Worm (Caenorhabditis elegans) whole organism, L4 larva: ENCODE measurements around the gene cmk-1.

Experiments used
- F10B5.3 ChIP-seq: sonication (generic microtip); optimal IDR thresholded peaks from 2 replicates; lab custom pipeline; 2016; ENCODE audit warnings: mild to moderate bottlenecking, missing genetic modification characterization, missing compliant biosample characterization
- F26F4.8 ChIP-seq: fragments of 200-800 bp; sonication (Bioruptor generic); conservative IDR thresholded peaks from 2 replicates; pipeline ENCODE4 v1.3.6; 2022; ENCODE audit warnings: missing genetic modification characterization, missing compliant biosample characterization
- F44E2.7 ChIP-seq: fragments of 200-800 bp; sonication (Bioruptor generic); IDR thresholded peaks from 2 replicates; pipeline ENCODE4 v2.1.2; 2022; ENCODE audit warnings: missing genetic modification characterization, missing compliant biosample characterization
- R02D3.7 ChIP-seq: fragments of 150-350 bp; sonication (generic microtip); optimal IDR thresholded peaks from 3 replicates; lab custom pipeline; 2014; ENCODE audit warnings: missing biosample characterization, missing genetic modification characterization
- ZK546.5 ChIP-seq, 2 experiments: sonication (generic microtip); optimal IDR thresholded peaks; 2 replicates each; lab custom pipeline; 2017; ENCODE audit warnings: missing biosample characterization in 2 of 2, missing genetic modification characterization in 2 of 2
- aha-1 ChIP-seq: fragments of 150-350 bp; peaks from one replicate; lab custom pipeline; 2014; ENCODE audit warnings: missing biosample characterization, missing genetic modification characterization
- ceh-28 ChIP-seq: fragments of 150-350 bp; optimal IDR thresholded peaks from 2 replicates; lab custom pipeline; 2014; ENCODE audit warnings: missing biosample characterization, missing genetic modification reagents, missing genetic modification characterization
- ceh-62 ChIP-seq: sonication (generic microtip); optimal IDR thresholded peaks from 2 replicates; lab custom pipeline; 2017; ENCODE audit warnings: missing biosample characterization, missing genetic modification characterization
- ceh-82 ChIP-seq: sonication (generic microtip); optimal IDR thresholded peaks from 2 replicates; lab custom pipeline; 2017; ENCODE audit warnings: missing biosample characterization, missing genetic modification characterization
- ces-1 ChIP-seq: fragments of 150-350 bp; sonication (generic microtip); optimal IDR thresholded peaks from 4 replicates; lab custom pipeline; 2014; ENCODE audit warnings: missing biosample characterization, missing genetic modification reagents, missing genetic modification characterization
- daf-12 ChIP-seq: fragments of 150-350 bp; optimal IDR thresholded peaks from 2 replicates; lab custom pipeline; 2014; ENCODE audit warnings: missing biosample characterization, missing genetic modification reagents, missing genetic modification characterization
- daf-19 ChIP-seq: fragments of 200-800 bp; sonication (Bioruptor generic); conservative IDR thresholded peaks from 2 replicates; pipeline ENCODE4 v1.3.6; 2022; ENCODE audit warnings: missing genetic modification characterization, missing compliant biosample characterization
- daf-8 ChIP-seq: fragments of 200-800 bp; sonication (Bioruptor generic); IDR thresholded peaks from 2 replicates; pipeline ENCODE4 v1.3.6; 2022; ENCODE audit warnings: missing genetic modification characterization, missing compliant biosample characterization
- dmd-8 ChIP-seq: fragments of 200-800 bp; sonication (Bioruptor generic); IDR thresholded peaks from 2 replicates; pipeline ENCODE4 v1.3.6; 2022; ENCODE audit warnings: missing genetic modification characterization, missing compliant biosample characterization
- dpl-1 ChIP-seq: fragments of 150-350 bp; optimal IDR thresholded peaks from 2 replicates; lab custom pipeline; 2014; ENCODE audit warnings: missing biosample characterization, missing genetic modification reagents, missing genetic modification characterization
- duxl-1 ChIP-seq: sonication (generic microtip); optimal IDR thresholded peaks from 2 replicates; lab custom pipeline; 2016; ENCODE audit warnings: mild to moderate bottlenecking, missing genetic modification characterization, moderate library complexity, missing compliant biosample characterization; ENCODE audit not compliant: poor library complexity
- dve-1 ChIP-seq: sonication (generic microtip); optimal IDR thresholded peaks from 2 replicates; lab custom pipeline; 2017; ENCODE audit warnings: antibody characterized with exemption, mild to moderate bottlenecking, missing genetic modification characterization, missing compliant biosample characterization; ENCODE audit not compliant: insufficient read depth
- fos-1 ChIP-seq: fragments of 150-350 bp; optimal IDR thresholded peaks from 2 replicates; lab custom pipeline; 2014; ENCODE audit warnings: missing biosample characterization, missing genetic modification characterization
- hlh-11 ChIP-seq: fragments of 200-800 bp; sonication (Bioruptor generic); optimal IDR thresholded peaks from 2 replicates; lab custom pipeline; 2018; ENCODE audit warnings: mild to moderate bottlenecking, missing genetic modification characterization, missing compliant biosample characterization
- hlh-30 ChIP-seq: sonication (generic microtip); optimal IDR thresholded peaks from 2 replicates; lab custom pipeline; 2017; ENCODE audit warnings: antibody characterized with exemption, mild to moderate bottlenecking, missing genetic modification characterization, missing compliant biosample characterization; ENCODE audit not compliant: insufficient read depth
- hmg-1.1 ChIP-seq: fragments of 200-800 bp; sonication (Bioruptor generic); IDR thresholded peaks from 2 replicates; pipeline ENCODE4 v1.3.6; 2022; ENCODE audit warnings: missing genetic modification reagents, missing genetic modification characterization, missing compliant biosample characterization
- jun-1 ChIP-seq: fragments of 150-350 bp; optimal IDR thresholded peaks from 2 replicates; lab custom pipeline; 2014; ENCODE audit warnings: missing biosample characterization, missing genetic modification reagents, missing genetic modification characterization
- lim-7 ChIP-seq: fragments of 200-800 bp; sonication (Bioruptor generic); IDR thresholded peaks from 2 replicates; pipeline ENCODE4 v1.3.6; 2022; ENCODE audit warnings: missing genetic modification characterization, missing compliant biosample characterization
- lin-15B ChIP-seq: fragments of 150-350 bp; sonication (generic microtip); optimal IDR thresholded peaks from 3 replicates; lab custom pipeline; 2014; ENCODE audit warnings: missing biosample characterization, missing genetic modification characterization
- lsy-2 ChIP-seq, 2 experiments: fragments of 150-350 bp in 1 of 2; sonication (generic microtip) in 1 of 2; optimal IDR thresholded peaks; 2 replicates each; lab custom pipeline; 2014 to 2017; ENCODE audit warnings: missing biosample characterization in 2 of 2, missing genetic modification characterization in 2 of 2
- madf-5 ChIP-seq, 2 experiments: fragments of 200-800 bp; sonication (Bioruptor generic); IDR thresholded peaks; 2 replicates each; pipeline ENCODE4 v1.3.6; 2022; ENCODE audit warnings: missing compliant biosample characterization in 2 of 2, missing genetic modification characterization in 2 of 2
- mdl-1 ChIP-seq, 2 experiments: fragments of 150-350 bp in 1 of 2; sonication (generic microtip) in 1 of 2; optimal IDR thresholded peaks; 2 replicates each; lab custom pipeline; 2014 to 2017; ENCODE audit warnings: missing biosample characterization in 2 of 2, missing genetic modification characterization in 2 of 2
- mdt-29 ChIP-seq: fragments of 200-800 bp; sonication (Bioruptor generic); IDR thresholded peaks from 2 replicates; pipeline ENCODE4 v1.3.6; 2022; ENCODE audit warnings: missing genetic modification reagents, missing genetic modification characterization, missing compliant biosample characterization
- mes-2 ChIP-seq: sonication (generic microtip); optimal IDR thresholded peaks from 2 replicates; lab custom pipeline; 2016; ENCODE audit warnings: missing genotype, mild to moderate bottlenecking, missing genetic modification characterization, missing compliant biosample characterization; ENCODE audit not compliant: poor library complexity, severe bottlenecking
- nhr-28 ChIP-seq: fragments of 150-350 bp; optimal IDR thresholded peaks from 2 replicates; lab custom pipeline; 2014; ENCODE audit warnings: missing biosample characterization, missing genetic modification characterization
- nhr-6 ChIP-seq: fragments of 150-350 bp; optimal IDR thresholded peaks from 2 replicates; lab custom pipeline; 2014; ENCODE audit warnings: missing biosample characterization, missing genetic modification characterization
- php-3 ChIP-seq: fragments of 200-800 bp; sonication (Bioruptor generic); IDR thresholded peaks from 2 replicates; pipeline ENCODE4 v1.3.6; 2022; ENCODE audit warnings: missing genetic modification reagents, missing genetic modification characterization, missing compliant biosample characterization
- pqm-1 ChIP-seq: sonication (generic microtip); optimal IDR thresholded peaks from 2 replicates; lab custom pipeline; 2017; ENCODE audit warnings: missing biosample characterization, missing genetic modification characterization
- snpc-1.2 ChIP-seq: fragments of 200-800 bp; sonication (Bioruptor generic); IDR thresholded peaks from 2 replicates; pipeline ENCODE4 v1.3.6; 2022; ENCODE audit warnings: missing genetic modification reagents, missing genetic modification characterization, missing compliant biosample characterization
- snpc-4 ChIP-seq: fragments of 150-350 bp; optimal IDR thresholded peaks from 2 replicates; lab custom pipeline; 2014; ENCODE audit warnings: missing biosample characterization, missing genetic modification characterization
- spr-1 ChIP-seq: sonication (generic microtip); optimal IDR thresholded peaks from 2 replicates; lab custom pipeline; 2016; ENCODE audit warnings: mild to moderate bottlenecking, missing genetic modification characterization, missing compliant biosample characterization
- tra-1 ChIP-seq: fragments of 200-800 bp; sonication (Bioruptor generic); IDR thresholded peaks from 2 replicates; pipeline ENCODE4 v1.3.6; 2022; ENCODE audit warnings: missing genetic modification reagents, missing genetic modification characterization, missing compliant biosample characterization
- unc-62 ChIP-seq, 3 experiments: fragments of 150-350 bp in 1 of 3; sonication (generic microtip); optimal IDR thresholded peaks in 2 of 3; peaks in 1 of 3; 1 replicate in 1 of 3; 2 replicates in 2 of 3; lab custom pipeline; 2014 to 2017; ENCODE audit warnings: missing biosample characterization in 3 of 3, missing genetic modification characterization in 3 of 3, missing genetic modification reagents in 3 of 3, missing genotype in 1 of 3
- vab-7 ChIP-seq: fragments of 200-800 bp; sonication (Bioruptor generic); IDR thresholded peaks from 2 replicates; pipeline ENCODE4 v1.3.6; 2022; ENCODE audit warnings: missing genetic modification reagents, missing genetic modification characterization, missing compliant biosample characterization
- zfp-3 ChIP-seq: fragments of 200-800 bp; sonication (Bioruptor generic); conservative IDR thresholded peaks from 2 replicates; pipeline ENCODE4 v1.3.6; 2022; ENCODE audit warnings: missing genetic modification reagents, missing genetic modification characterization, missing compliant biosample characterization
- zip-11 ChIP-seq: fragments of 200-800 bp; sonication (Bioruptor generic); IDR thresholded peaks from 2 replicates; pipeline ENCODE4 v1.3.6; 2022; ENCODE audit warnings: missing genetic modification characterization, missing compliant biosample characterization
- ztf-7 ChIP-seq: fragments of 150-350 bp; optimal IDR thresholded peaks from 2 replicates; lab custom pipeline; 2014; ENCODE audit warnings: missing biosample characterization, missing genetic modification characterization

The cmk-1 gene

DNA sequence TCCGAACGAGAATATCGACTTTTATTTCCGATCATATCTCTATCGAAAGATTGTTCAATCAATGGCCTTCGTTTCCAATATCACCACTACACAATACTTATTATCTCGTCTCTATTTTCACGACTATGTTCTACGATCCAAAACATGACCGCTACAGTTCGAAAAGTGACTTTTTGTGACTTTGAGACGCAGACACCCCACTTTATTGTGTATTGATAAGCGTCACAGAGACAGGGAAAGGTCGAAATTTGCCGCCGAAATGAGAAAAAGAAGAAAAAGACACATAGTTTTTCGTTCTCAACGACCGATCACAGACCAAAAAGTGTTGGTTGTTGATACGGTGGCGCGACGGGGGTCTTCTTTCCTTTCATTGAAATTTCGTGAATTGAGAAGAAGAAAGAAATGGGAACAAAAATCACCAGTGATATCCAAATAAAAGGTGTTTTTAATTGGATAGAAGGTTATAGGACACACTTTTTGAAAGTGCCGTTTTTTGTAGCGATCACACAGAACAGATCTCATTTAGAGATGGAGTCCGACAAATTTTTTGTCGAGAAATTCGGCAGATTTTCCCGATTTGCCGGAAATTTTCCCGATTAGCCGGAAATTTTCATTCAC lies 35.2 kb downstream of the cmk-1 start (continued):
- TF ChIP-seq ces-1 (GFP tag; lab: Kevin White, UChicago) (no peak), jun-1 (tag; lab: Kevin White, UChicago) (no peak), ztf-7 (no peak), lin-15B (no peak), unc-62 (GFP tag; optimal IDR thresholded peaks at IDR 0.05 in 1 of 2; lab: Kevin White, UChicago) (peak in 1 of 2 experiments; percentile 41), unc-62 (tag; optimal IDR thresholded peaks at IDR 0.05; lab: Kevin White, UChicago) (no peak), snpc-4 (tag; lab: Kevin White, UChicago) (no peak), madf-5 (GFP tag; IDR thresholded peaks at IDR 0.05; lab: Robert Waterston, UW) (no peak), dpl-1 (GFP tag; lab: Kevin White, UChicago) (no peak), snpc-1.2 (GFP tag; lab: Robert Waterston, UW) (no peak), ZK546.5 (tag; optimal IDR thresholded peaks at IDR 0.05; lab: Kevin White, UChicago) (no peak), F44E2.7 (GFP tag; lab: Robert Waterston, UW) (no peak), mdt-29 (GFP tag; lab: Robert Waterston, UW) (no peak), ceh-62 (tag; lab: Kevin White, UChicago) (no peak), zfp-3 (no peak), hlh-30 (peak; percentile 45), mes-2 (tag; lab: Kevin White, UChicago) (no peak), dmd-8 (GFP tag; lab: Robert Waterston, UW) (no peak), F10B5.3 (no peak), hmg-1.1 (GFP tag; lab: Robert Waterston, UW) (no peak), vab-7 (GFP tag; lab: Robert Waterston, UW) (no peak), lim-7 (GFP tag; lab: Robert Waterston, UW) (no peak), mdl-1 (tag; optimal IDR thresholded peaks at IDR 0.05; lab: Kevin White, UChicago) (peak in 1 of 2 experiments; percentile 50)

DNA sequence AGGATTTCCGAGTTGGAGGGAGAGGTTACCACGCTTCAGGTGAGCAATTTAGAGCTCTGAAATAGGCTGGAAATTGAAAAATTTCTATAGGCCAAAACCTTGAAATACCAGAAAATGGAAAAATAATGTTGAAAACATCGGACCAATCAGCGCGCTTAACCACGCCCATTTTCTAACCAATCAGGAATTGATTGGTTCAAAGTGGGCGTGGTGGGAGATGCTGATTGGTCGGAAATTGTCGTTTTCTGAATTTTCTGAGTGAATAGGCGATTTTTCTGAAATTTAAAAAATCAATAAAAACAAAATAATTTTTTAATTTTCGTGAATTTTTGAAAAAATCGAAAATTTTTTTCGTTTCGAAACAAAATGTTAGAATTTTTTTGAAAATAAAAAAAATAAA lies 36.7 kb downstream of the cmk-1 start:
- peak in 1 of 2 experiments; percentile 39 for TF ChIP-seq unc-62 (GFP tag; optimal IDR thresholded peaks at IDR 0.05 in 1 of 2; lab: Kevin White, UChicago)
- TF ChIP-seq unc-62 (tag; optimal IDR thresholded peaks at IDR 0.05; lab: Kevin White, UChicago), result no peak
- TF ChIP-seq ceh-28 (tag; lab: Kevin White, UChicago), result no peak

DNA sequence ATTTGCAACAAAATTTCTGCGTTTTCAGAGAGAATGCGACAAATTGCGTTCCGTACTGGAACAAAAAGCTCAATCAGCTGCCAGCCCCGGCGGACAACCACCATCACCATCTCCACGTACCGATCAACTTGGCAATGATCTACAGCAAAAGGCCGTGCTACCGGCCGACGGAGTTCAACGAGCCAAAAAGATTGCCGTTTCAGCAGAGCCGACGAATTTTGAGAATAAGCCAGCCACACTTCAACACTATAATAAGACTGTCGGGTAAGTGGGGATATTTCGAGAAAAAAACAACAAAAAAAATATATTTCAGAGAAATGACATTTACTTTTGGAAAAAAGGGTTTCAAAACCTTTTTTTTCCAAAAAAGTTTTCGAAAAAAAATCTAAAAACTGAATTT lies 38.4 kb downstream of the cmk-1 start:
- TF ChIP-seq aha-1 (tag; lab: Kevin White, UChicago) (peak; percentile 79), F26F4.8 (GFP tag; lab: Robert Waterston, UW) (no peak)
- TF ChIP-seq, all 104 proteins: peak for 1

DNA sequence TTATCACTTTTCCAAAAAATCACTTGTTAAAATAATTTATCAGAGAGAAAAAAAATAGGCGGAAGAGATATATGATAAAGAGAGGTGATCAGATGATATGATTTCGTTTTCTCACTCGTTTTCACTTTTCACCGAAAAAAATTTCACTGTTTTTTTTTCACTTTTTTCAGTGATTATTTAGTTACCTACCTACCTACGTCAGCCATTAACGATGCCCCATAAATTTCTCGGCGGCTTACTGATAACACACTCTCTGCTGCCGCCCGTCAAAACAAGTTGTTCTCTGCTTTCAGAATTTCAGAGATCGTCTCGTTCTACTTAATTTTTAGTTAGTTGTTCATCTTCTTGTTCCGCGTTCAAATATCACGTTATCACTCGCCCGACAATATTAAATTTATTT lies 42.6 kb downstream of the cmk-1 start:
- TF ChIP-seq php-3 (GFP tag; lab: Robert Waterston, UW) (0 out of 2 replicates have a peak, but pooled peaks have one; percentile 43), vab-7 (GFP tag; lab: Robert Waterston, UW) (no peak), daf-19 (no peak), dve-1 (tag; lab: Kevin White, UChicago) (peak; percentile 26), ZK546.5 (tag; optimal IDR thresholded peaks at IDR 0.05; lab: Kevin White, UChicago) (no peak), hlh-11 (peak; percentile 43), pqm-1 (tag; lab: Kevin White, UChicago) (no peak), ceh-62 (tag; lab: Kevin White, UChicago) (no peak), daf-12 (tag; lab: Kevin White, UChicago) (no peak), spr-1 (tag; lab: Kevin White, UChicago) (no peak), hlh-30 (peak; percentile 4), R02D3.7 (tag; lab: Kevin White, UChicago) (no peak), duxl-1 (tag; lab: Kevin White, UChicago) (no peak), lim-7 (GFP tag; lab: Robert Waterston, UW) (no peak), fos-1 (tag; lab: Kevin White, UChicago) (no peak), zip-11 (GFP tag; lab: Robert Waterston, UW) (no peak), lsy-2 (tag; optimal IDR thresholded peaks at IDR 0.05; lab: Kevin White, UChicago) (no peak), daf-8 (no peak), nhr-28 (tag; lab: Kevin White, UChicago) (peak; percentile 25), ceh-82 (tag; lab: Kevin White, UChicago) (no peak), unc-62 (GFP tag; optimal IDR thresholded peaks at IDR 0.05 in 1 of 2; lab: Kevin White, UChicago) (no peak), unc-62 (tag; optimal IDR thresholded peaks at IDR 0.05; lab: Kevin White, UChicago) (no peak), F26F4.8 (GFP tag; lab: Robert Waterston, UW) (no peak), tra-1 (GFP tag; lab: Robert Waterston, UW) (peak; percentile 72), nhr-6 (tag; lab: Kevin White, UChicago) (no peak), ztf-7 (no peak)
